Fruit fly (Drosophila melanogaster): ENCODE results near the gene hydra.

- no peak for TF ChIP-seq fru (GFP tag; optimal IDR thresholded peaks at IDR 0.05)
- TF ChIP-seq OdsH (GFP tag; optimal IDR thresholded peaks at IDR 0.05) = no peak
- TF ChIP-seq jim (GFP tag; optimal IDR thresholded peaks at IDR 0.05) = no peak
- no peak for TF ChIP-seq foxo (GFP tag; optimal IDR thresholded peaks at IDR 0.05)
- TF ChIP-seq CG9705 (GFP tag; optimal IDR thresholded peaks at IDR 0.05) = no peak
- no peak for TF ChIP-seq brk (GFP tag; optimal IDR thresholded peaks at IDR 0.05)
Observed at dm6 chrX:20713317-20713716, 36.5 kb upstream of the hydra start.

All from whole organism, wandering third instar larva.